Worm (Caenorhabditis elegans) whole organism, L1 larva: ENCODE results near the gene brap-2.

ENCODE experiments used
- C16A3.4 ChIP-seq: fragments of 150-350 bp; optimal IDR thresholded peaks from 2 replicates; lab custom pipeline; 2014; ENCODE audit warnings: missing biosample characterization, missing genetic modification characterization
- C34B4.2 ChIP-seq: sonication (generic microtip); optimal IDR thresholded peaks from 2 replicates; lab custom pipeline; 2017; ENCODE audit warnings: mild to moderate bottlenecking, missing genetic modification characterization, missing compliant biosample characterization
- F16B12.6 ChIP-seq: fragments of 150-350 bp; optimal IDR thresholded peaks from 2 replicates; lab custom pipeline; 2014; ENCODE audit warnings: missing biosample characterization, missing genetic modification characterization
- Y116A8C.19 ChIP-seq: sonication (generic microtip); optimal IDR thresholded peaks from 2 replicates; lab custom pipeline; 2016; ENCODE audit warnings: missing compliant biosample characterization, missing genetic modification characterization, borderline replicate concordance
- alr-1 ChIP-seq: fragments of 200-800 bp; sonication (Bioruptor generic); optimal IDR thresholded peaks from 2 replicates; lab custom pipeline; 2018; ENCODE audit warnings: borderline replicate concordance, mild to moderate bottlenecking, missing genetic modification characterization, missing compliant biosample characterization
- ceh-63 ChIP-seq: fragments of 200-800 bp; sonication (Bioruptor generic); optimal IDR thresholded peaks from 2 replicates; lab custom pipeline; 2018; ENCODE audit warnings: mild to moderate bottlenecking, missing genetic modification characterization, missing compliant biosample characterization
- ceh-8 ChIP-seq: fragments of 200-800 bp; sonication (Bioruptor generic); optimal IDR thresholded peaks from 2 replicates; lab custom pipeline; 2018; ENCODE audit warnings: mild to moderate bottlenecking, missing genetic modification characterization, moderate library complexity, missing compliant biosample characterization
- ceh-82 ChIP-seq, 3 experiments: fragments of 150-350 bp in 1 of 3; sonication (generic microtip) in 2 of 3; optimal IDR thresholded peaks; 2 replicates each; lab custom pipeline; 2014 to 2017; ENCODE audit warnings: missing biosample characterization in 3 of 3, missing genetic modification characterization in 3 of 3
- ceh-88 ChIP-seq: fragments of 200-800 bp; sonication (Bioruptor generic); IDR thresholded peaks from 2 replicates; pipeline ENCODE4 v1.3.6; 2022; ENCODE audit warnings: missing genetic modification characterization, missing compliant biosample characterization
- ceh-90 ChIP-seq: sonication (generic microtip); optimal IDR thresholded peaks from 2 replicates; lab custom pipeline; 2016; ENCODE audit warnings: missing genetic modification characterization, missing compliant biosample characterization
- efl-1 ChIP-seq, 4 experiments: fragments of 150-350 bp; optimal IDR thresholded peaks in 3 of 4; peaks in 1 of 4; 1 replicate in 1 of 4; 2 replicates in 3 of 4; lab custom pipeline; 2014; ENCODE audit warnings: missing biosample characterization in 2 of 4, missing genetic modification characterization in 2 of 4, missing genetic modification reagents in 2 of 4
- efl-3 ChIP-seq: fragments of 200-800 bp; sonication (Bioruptor generic); optimal IDR thresholded peaks from 2 replicates; lab custom pipeline; 2018; ENCODE audit warnings: mild to moderate bottlenecking, missing genetic modification characterization, missing compliant biosample characterization
- elt-3 ChIP-seq, 6 experiments: fragments of 150-350 bp in 1 of 6; sonication (generic microtip); optimal IDR thresholded peaks; 2 replicates each; lab custom pipeline; 2017 to 2018; ENCODE audit warnings: missing biosample characterization in 6 of 6, missing genetic modification characterization in 6 of 6, inconsistent platforms in 1 of 6
- fkh-8 ChIP-seq: sonication (generic microtip); optimal IDR thresholded peaks from 2 replicates; lab custom pipeline; 2016; ENCODE audit warnings: mild to moderate bottlenecking, missing genetic modification characterization, missing compliant biosample characterization
- fos-1 ChIP-seq: fragments of 150-350 bp; optimal IDR thresholded peaks from 2 replicates; lab custom pipeline; 2014; ENCODE audit warnings: missing biosample characterization, missing genetic modification characterization
- grh-1 ChIP-seq: fragments of 200-800 bp; sonication (Bioruptor generic); IDR thresholded peaks from 2 replicates; pipeline ENCODE4 v1.3.6; 2022; ENCODE audit warnings: missing genetic modification reagents, missing genetic modification characterization, missing compliant biosample characterization
- hlh-4 ChIP-seq: sonication (generic microtip); optimal IDR thresholded peaks from 2 replicates; lab custom pipeline; 2016; ENCODE audit warnings: mild to moderate bottlenecking, missing genetic modification characterization, missing compliant biosample characterization
- hpl-2 ChIP-seq: fragments of 150-350 bp; optimal IDR thresholded peaks from 2 replicates; lab custom pipeline; 2014; ENCODE audit warnings: missing biosample characterization, missing genetic modification reagents, missing genetic modification characterization
- isw-1 ChIP-seq: fragments of 200-800 bp; sonication (Bioruptor generic); IDR thresholded peaks from 2 replicates; pipeline ENCODE4 v1.3.6; 2022; ENCODE audit warnings: missing genetic modification characterization, missing compliant biosample characterization
- jun-1 ChIP-seq: fragments of 150-350 bp; optimal IDR thresholded peaks from 2 replicates; lab custom pipeline; 2014; ENCODE audit warnings: missing biosample characterization, missing genetic modification reagents, missing genetic modification characterization
- lin-13 ChIP-seq: fragments of 150-350 bp; optimal IDR thresholded peaks from 2 replicates; lab custom pipeline; 2014; ENCODE audit warnings: missing biosample characterization, missing genetic modification reagents, missing genetic modification characterization
- lin-14 ChIP-seq: fragments of 200-800 bp; sonication (Bioruptor generic); optimal IDR thresholded peaks from 2 replicates; lab custom pipeline; 2018; ENCODE audit warnings: mild to moderate bottlenecking, missing genetic modification characterization, moderate library complexity, missing compliant biosample characterization
- lin-15B ChIP-seq: fragments of 150-350 bp; sonication (generic microtip); optimal IDR thresholded peaks from 3 replicates; lab custom pipeline; 2014; ENCODE audit warnings: missing biosample characterization, missing genetic modification characterization
- lsy-2 ChIP-seq, 2 experiments: fragments of 150-350 bp; optimal IDR thresholded peaks; 2 replicates each; lab custom pipeline; 2014; ENCODE audit warnings: missing biosample characterization in 2 of 2, missing genetic modification characterization in 2 of 2
- mef-2 ChIP-seq: fragments of 150-350 bp; optimal IDR thresholded peaks from 2 replicates; lab custom pipeline; 2014; ENCODE audit warnings: missing biosample characterization, missing genetic modification characterization
- mep-1 ChIP-seq: fragments of 150-350 bp; optimal IDR thresholded peaks from 2 replicates; lab custom pipeline; 2014; ENCODE audit warnings: missing biosample characterization, missing genetic modification characterization
- nhr-12 ChIP-seq: sonication (generic microtip); optimal IDR thresholded peaks from 2 replicates; lab custom pipeline; 2017; ENCODE audit warnings: missing biosample characterization, missing genetic modification characterization
- nhr-20 ChIP-seq: sonication (generic microtip); optimal IDR thresholded peaks from 2 replicates; lab custom pipeline; 2016; ENCODE audit warnings: mild to moderate bottlenecking, missing genetic modification characterization, missing compliant biosample characterization
- nhr-237 ChIP-seq: fragments of 150-350 bp; optimal IDR thresholded peaks from 2 replicates; lab custom pipeline; 2014; ENCODE audit warnings: missing biosample characterization, missing genetic modification characterization
- nhr-47 ChIP-seq: sonication (generic microtip); optimal IDR thresholded peaks from 2 replicates; lab custom pipeline; 2016; ENCODE audit warnings: mild to moderate bottlenecking, missing genetic modification characterization, moderate library complexity, missing compliant biosample characterization
- nhr-71 ChIP-seq: sonication (generic microtip); optimal IDR thresholded peaks from 2 replicates; lab custom pipeline; 2016; ENCODE audit warnings: mild to moderate bottlenecking, missing genetic modification characterization, moderate library complexity, missing compliant biosample characterization
- nhr-77 ChIP-seq: fragments of 150-350 bp; optimal IDR thresholded peaks from 2 replicates; lab custom pipeline; 2014; ENCODE audit warnings: missing biosample characterization, missing genetic modification characterization
- nhr-84 ChIP-seq: sonication (generic microtip); optimal IDR thresholded peaks from 2 replicates; lab custom pipeline; 2017; ENCODE audit warnings: missing biosample characterization, missing genetic modification characterization
- nhr-85 ChIP-seq: sonication (generic microtip); peaks from one replicate; lab custom pipeline; 2016; ENCODE audit warnings: missing genetic modification characterization, inconsistent platforms, missing compliant biosample characterization
- skn-1 ChIP-seq: fragments of 150-350 bp; optimal IDR thresholded peaks from 2 replicates; lab custom pipeline; 2014; ENCODE audit warnings: missing biosample characterization, missing genetic modification characterization
- snpc-4 ChIP-seq: fragments of 150-350 bp; optimal IDR thresholded peaks from 2 replicates; lab custom pipeline; 2014; ENCODE audit warnings: missing biosample characterization, missing genetic modification characterization
- snu-23 ChIP-seq: sonication (generic microtip); optimal IDR thresholded peaks from 2 replicates; lab custom pipeline; 2016; ENCODE audit warnings: missing genetic modification characterization, missing compliant biosample characterization
- sox-4 ChIP-seq: sonication (generic microtip); optimal IDR thresholded peaks from 2 replicates; lab custom pipeline; 2016; ENCODE audit warnings: missing genetic modification characterization, missing compliant biosample characterization
- sptf-1 ChIP-seq: fragments of 150-350 bp; optimal IDR thresholded peaks from 2 replicates; lab custom pipeline; 2014; ENCODE audit warnings: missing biosample characterization, missing genetic modification characterization
- sup-37 ChIP-seq: fragments of 200-800 bp; sonication (Bioruptor generic); optimal IDR thresholded peaks from 2 replicates; lab custom pipeline; 2018; ENCODE audit warnings: mild to moderate bottlenecking, missing genetic modification characterization, missing compliant biosample characterization
- swsn-7 ChIP-seq: sonication (generic microtip); optimal IDR thresholded peaks from 2 replicates; lab custom pipeline; 2016; ENCODE audit warnings: missing genetic modification characterization, missing compliant biosample characterization
- tbx-2 ChIP-seq: sonication (generic microtip); optimal IDR thresholded peaks from 2 replicates; lab custom pipeline; 2016; ENCODE audit warnings: missing genetic modification characterization, missing compliant biosample characterization
- tlp-1 ChIP-seq: fragments of 150-350 bp; optimal IDR thresholded peaks from 2 replicates; lab custom pipeline; 2014; ENCODE audit warnings: missing biosample characterization, missing genetic modification characterization
- unc-30 ChIP-seq: sonication (generic microtip); optimal IDR thresholded peaks from 2 replicates; lab custom pipeline; 2017; ENCODE audit warnings: missing biosample characterization, missing genetic modification characterization
- unc-62 ChIP-seq: fragments of 150-350 bp; optimal IDR thresholded peaks from 2 replicates; lab custom pipeline; 2014; ENCODE audit warnings: missing biosample characterization, missing genetic modification reagents, missing genetic modification characterization
- unc-86 ChIP-seq: sonication (generic microtip); optimal IDR thresholded peaks from 2 replicates; lab custom pipeline; 2016; ENCODE audit warnings: missing genetic modification characterization, missing compliant biosample characterization
- unc-98 ChIP-seq: fragments of 200-800 bp; sonication (Bioruptor generic); IDR thresholded peaks from 2 replicates; pipeline ENCODE4 v1.3.6; 2022; ENCODE audit warnings: missing genetic modification characterization, missing compliant biosample characterization
- xbp-1 ChIP-seq: sonication (generic microtip); optimal IDR thresholded peaks from 2 replicates; lab custom pipeline; 2016; ENCODE audit warnings: missing genetic modification characterization, missing compliant biosample characterization
- zip-4 ChIP-seq: fragments of 200-800 bp; sonication (Bioruptor generic); optimal IDR thresholded peaks from 2 replicates; lab custom pipeline; 2018; ENCODE audit warnings: mild to moderate bottlenecking, missing genetic modification characterization, moderate library complexity, missing compliant biosample characterization
- ztf-4 ChIP-seq: fragments of 150-350 bp; optimal IDR thresholded peaks from 2 replicates; lab custom pipeline; 2014; ENCODE audit warnings: missing biosample characterization, missing genetic modification characterization

brap-2 gene

DNA sequence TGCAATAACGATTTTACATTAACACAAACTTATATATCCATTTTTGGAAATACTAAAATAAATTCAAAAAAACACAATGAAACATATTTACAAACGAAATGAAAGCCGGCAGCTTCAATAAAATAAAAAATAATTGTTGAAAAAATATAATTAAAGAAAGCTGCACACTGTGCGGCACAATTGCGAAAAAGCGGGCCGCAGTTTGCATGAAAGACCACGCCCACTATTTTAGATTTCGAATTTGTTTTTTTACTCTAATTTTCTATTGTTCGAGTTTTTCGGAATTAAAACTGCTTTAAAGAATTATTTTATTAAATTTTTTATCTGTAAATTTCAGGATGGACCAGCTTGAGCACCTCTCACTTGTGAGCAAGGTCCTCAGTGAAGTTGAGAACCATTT is 6.2 kb upstream of the brap-2 start, which contains the start of gene mog-5 (continued):
- no peak for TF ChIP-seq ceh-8
- TF ChIP-seq efl-3, result no peak
- TF ChIP-seq ceh-88 (GFP tag; lab: Robert Waterston, UW), result no peak
- no peak for TF ChIP-seq sox-4 (tag; lab: Kevin White, UChicago)
- TF ChIP-seq alr-1 (tag; lab: Kevin White, UChicago), result no peak
- no peak for TF ChIP-seq unc-30 (tag; lab: Kevin White, UChicago)
- no peak for TF ChIP-seq unc-62 (GFP tag; lab: Kevin White, UChicago)
- TF ChIP-seq mep-1 (tag; lab: Kevin White, UChicago), result no peak
- TF ChIP-seq tlp-1 (tag; lab: Kevin White, UChicago), result no peak
- no peak for TF ChIP-seq fos-1 (tag; lab: Kevin White, UChicago)
- TF ChIP-seq tbx-2 (tag; lab: Kevin White, UChicago), result peak; percentile 28
- TF ChIP-seq lin-14, result no peak
- TF ChIP-seq sptf-1 (tag; lab: Kevin White, UChicago), result no peak
- peak; percentile 35 for TF ChIP-seq nhr-71 (tag; lab: Kevin White, UChicago)
- TF ChIP-seq isw-1 (GFP tag; lab: Robert Waterston, UW), result no peak
- peak in 2 of 3 experiments; percentile 10 to 23 for TF ChIP-seq ceh-82 (tag; optimal IDR thresholded peaks at IDR 0.05; lab: Kevin White, UChicago)
- TF ChIP-seq xbp-1, result peak; percentile 30
- peak; percentile 39 for TF ChIP-seq nhr-20 (tag; lab: Kevin White, UChicago)
- TF ChIP-seq grh-1 (GFP tag; lab: Robert Waterston, UW), result no peak
- peak; percentile 25 for TF ChIP-seq swsn-7
- TF ChIP-seq ceh-90, result no peak
- peak; percentile 35 for TF ChIP-seq C16A3.4 (tag; lab: Kevin White, UChicago)
- TF ChIP-seq nhr-12 (tag; lab: Kevin White, UChicago), result no peak
- TF ChIP-seq nhr-47 (tag; lab: Kevin White, UChicago), result peak; percentile 4
- no peak for TF ChIP-seq fkh-8
- peak; percentile 7 for TF ChIP-seq snpc-4 (tag; lab: Kevin White, UChicago)
- TF ChIP-seq nhr-85, result no peak
- no peak for TF ChIP-seq lin-15B (tag; lab: Kevin White, UChicago)
- TF ChIP-seq snu-23, result peak; percentile 32
- TF ChIP-seq nhr-237, result no peak
- TF ChIP-seq nhr-77 (tag; lab: Kevin White, UChicago), result no peak
- TF ChIP-seq hlh-4 (tag; lab: Kevin White, UChicago), result no peak
- no peak for TF ChIP-seq ztf-4
- no peak for TF ChIP-seq sup-37 (GFP tag; lab: Kevin White, UChicago)
- peak; percentile 46 to 47 for TF ChIP-seq lsy-2 (tag; optimal IDR thresholded peaks at IDR 0.05; lab: Kevin White, UChicago)
- peak; percentile 11 for TF ChIP-seq skn-1
- no peak for TF ChIP-seq F16B12.6 (tag; lab: Kevin White, UChicago)
- no peak for TF ChIP-seq C34B4.2 (tag; lab: Kevin White, UChicago)
- TF ChIP-seq ceh-63 (GFP tag; lab: Kevin White, UChicago), result no peak
- no peak for TF ChIP-seq unc-98 (GFP tag; lab: Robert Waterston, UW)
- no peak for TF ChIP-seq mef-2 (tag; lab: Kevin White, UChicago)
- TF ChIP-seq Y116A8C.19 (tag; lab: Kevin White, UChicago), result no peak
- TF ChIP-seq zip-4 (GFP tag; lab: Kevin White, UChicago), result no peak
- TF ChIP-seq jun-1 (tag; lab: Kevin White, UChicago), result no peak
- no peak for TF ChIP-seq nhr-84 (tag; lab: Kevin White, UChicago)

- TF ChIP-seq elt-3 (tag; optimal IDR thresholded peaks at IDR 0.05; lab: Kevin White, UChicago) (peak in 1 of 6 experiments; percentile 39), hpl-2 (GFP tag; lab: Kevin White, UChicago) (no peak), lin-13 (GFP tag; lab: Kevin White, UChicago) (no peak), efl-1 (optimal IDR thresholded peaks at IDR 0.05; lab: Kevin White, UChicago) (no peak), efl-1 (GFP tag; optimal IDR thresholded peaks at IDR 0.05 in 1 of 2; lab: Kevin White, UChicago) (peak in 1 of 2 experiments; percentile 87), unc-86 (no peak)
These were observed 5.8 kb upstream of the brap-2 start, which contains the start of gene fbxl-3 for ce11 chrII:5398779-5399178. TSS of gene fbxl-3 (minus strand) at chrII:5398902.
